Fruit fly (Drosophila melanogaster) whole organism, embryonic: ENCODE measurements around the gene CtBP.

Experiments
- Atf6 ChIP-seq: fragments of 200-800 bp; sonication (Bioruptor generic); IDR thresholded peaks from 2 replicates; pipeline ENCODE4 v1.3.6; 2022; ENCODE audit warnings: missing biosample characterization, missing genetic modification characterization
- CG12659 ChIP-seq: fragments of 200-800 bp; sonication (Bioruptor generic); optimal IDR thresholded peaks from 3 replicates; lab custom pipeline; 2017; ENCODE audit warnings: mild to moderate bottlenecking, missing biosample characterization, missing genetic modification reagents, missing genetic modification characterization
- CG1529 ChIP-seq: fragments of 200-800 bp; sonication (Bioruptor generic); optimal IDR thresholded peaks from 3 replicates; lab custom pipeline; 2018; ENCODE audit warnings: missing biosample characterization, missing genetic modification characterization
- CG17328 ChIP-seq: fragments of 200-800 bp; sonication (Bioruptor generic); IDR thresholded peaks from 2 replicates; pipeline ENCODE4 v1.3.6; 2022; ENCODE audit warnings: missing biosample characterization, missing genetic modification characterization
- CG17361 ChIP-seq: fragments of 200-800 bp; sonication (Bioruptor generic); IDR thresholded peaks from 3 replicates; pipeline ENCODE4 v1.3.6; 2022; ENCODE audit warnings: missing biosample characterization, missing genetic modification characterization
- CG2199 ChIP-seq: fragments of 200-800 bp; sonication (Bioruptor generic); IDR thresholded peaks from 3 replicates; pipeline ENCODE4 v1.3.6; 2022; ENCODE audit warnings: missing biosample characterization, missing genetic modification characterization
- CG33213 ChIP-seq: fragments of 200-800 bp; sonication (Bioruptor generic); optimal IDR thresholded peaks from 3 replicates; lab custom pipeline; 2016; ENCODE audit warnings: missing biosample characterization, missing genetic modification characterization
- CG3838 ChIP-seq: fragments of 200-800 bp; sonication (Bioruptor generic); optimal IDR thresholded peaks from 3 replicates; lab custom pipeline; 2016; ENCODE audit warnings: missing biosample characterization, missing genetic modification characterization
- CG3847 ChIP-seq: fragments of 200-800 bp; sonication (Bioruptor generic); IDR thresholded peaks from 2 replicates; pipeline ENCODE4 v1.3.6; 2022; ENCODE audit warnings: missing biosample characterization, missing genetic modification characterization
- CG3995 ChIP-seq: fragments of 200-800 bp; sonication (Bioruptor generic); optimal IDR thresholded peaks from 3 replicates; lab custom pipeline; 2016; ENCODE audit warnings: missing biosample characterization, missing genetic modification characterization
- CG42726 ChIP-seq: fragments of 200-800 bp; sonication (Bioruptor generic); IDR thresholded peaks from 2 replicates; pipeline ENCODE4 v1.3.6; 2022; ENCODE audit warnings: missing biosample characterization, missing genetic modification characterization; ENCODE audit not compliant: partially characterized antibody
- CG4360 ChIP-seq: fragments of 200-800 bp; sonication (Bioruptor generic); IDR thresholded peaks from 2 replicates; pipeline ENCODE4 v1.3.6; 2022; ENCODE audit warnings: missing biosample characterization, missing genetic modification characterization
- CG4404 ChIP-seq: fragments of 200-800 bp; sonication (Bioruptor generic); IDR thresholded peaks from 2 replicates; pipeline ENCODE4 v1.3.6; 2022; ENCODE audit warnings: missing biosample characterization, missing genetic modification characterization
- CG4707 ChIP-seq: fragments of 200-800 bp; sonication (Bioruptor generic); optimal IDR thresholded peaks from 2 replicates; lab custom pipeline; 2018; ENCODE audit warnings: missing biosample characterization, mild to moderate bottlenecking, missing genetic modification characterization, moderate library complexity
- CG6689 ChIP-seq: fragments of 200-800 bp; sonication (Bioruptor generic); IDR thresholded peaks from 2 replicates; pipeline ENCODE4 v1.3.6; 2022; ENCODE audit warnings: missing biosample characterization, missing genetic modification characterization
- CkIIα-i1 ChIP-seq: fragments of 200-800 bp; sonication (Bioruptor generic); IDR thresholded peaks from 2 replicates; pipeline ENCODE4 v1.3.6; 2022; ENCODE audit warnings: missing biosample characterization, missing genetic modification characterization
- CoRest ChIP-seq: fragments of 200-800 bp; sonication (Bioruptor generic); optimal IDR thresholded peaks from 3 replicates; lab custom pipeline; 2018; ENCODE audit warnings: missing biosample characterization, mild to moderate bottlenecking, missing genetic modification characterization, moderate library complexity
- Dip3 ChIP-seq: fragments of 200-800 bp; sonication (Bioruptor generic); optimal IDR thresholded peaks from 3 replicates; lab custom pipeline; 2016; ENCODE audit warnings: missing biosample characterization, missing genetic modification characterization
- Ets65A ChIP-seq: fragments of 200-800 bp; sonication (Bioruptor generic); peaks from one replicate; lab custom pipeline; 2016; ENCODE audit warnings: missing biosample characterization, missing genetic modification characterization
- H15 ChIP-seq: fragments of 200-800 bp; sonication (Bioruptor generic); IDR thresholded peaks from 3 replicates; pipeline ENCODE4 v1.3.6; 2022; ENCODE audit warnings: missing biosample characterization, missing genetic modification characterization
- HLH4C ChIP-seq: fragments of 200-800 bp; sonication (Bioruptor generic); IDR thresholded peaks from 3 replicates; pipeline ENCODE4 v1.3.6; 2022; ENCODE audit warnings: missing biosample characterization, missing genetic modification characterization; ENCODE audit not compliant: partially characterized antibody
- HmgD ChIP-seq: fragments of 200-800 bp; sonication (Bioruptor generic); optimal IDR thresholded peaks from 3 replicates; lab custom pipeline; 2016; ENCODE audit warnings: missing biosample characterization, missing genetic modification characterization
- Mes4 ChIP-seq: fragments of 200-800 bp; sonication (Bioruptor generic); optimal IDR thresholded peaks from 2 replicates; lab custom pipeline; 2016; ENCODE audit warnings: missing biosample characterization, missing genetic modification characterization
- Nf-YB ChIP-seq: fragments of 200-800 bp; sonication (Bioruptor generic); optimal IDR thresholded peaks from 3 replicates; lab custom pipeline; 2019; ENCODE audit warnings: missing biosample characterization, mild to moderate bottlenecking, missing genetic modification characterization, moderate library complexity
- Oli ChIP-seq: fragments of 200-800 bp; sonication (Bioruptor generic); optimal IDR thresholded peaks from 2 replicates; lab custom pipeline; 2018; ENCODE audit warnings: missing biosample characterization, mild to moderate bottlenecking, missing genetic modification characterization, moderate library complexity
- Opbp ChIP-seq: fragments of 200-800 bp; sonication (Bioruptor generic); IDR thresholded peaks from 3 replicates; pipeline ENCODE4 v1.3.6; 2022; ENCODE audit warnings: missing biosample characterization, missing genetic modification characterization; ENCODE audit not compliant: partially characterized antibody
- Optix ChIP-seq: fragments of 200-800 bp; sonication (Bioruptor generic); IDR thresholded peaks from 3 replicates; pipeline ENCODE4 v1.3.6; 2022; ENCODE audit warnings: missing biosample characterization, missing genetic modification characterization
- Taf1 ChIP-seq: fragments of 200-800 bp; sonication (Bioruptor generic); IDR thresholded peaks from 2 replicates; pipeline ENCODE4 v1.3.6; 2022; ENCODE audit warnings: missing biosample characterization, missing genetic modification characterization
- YL-1 ChIP-seq: fragments of 200-800 bp; sonication (Bioruptor generic); optimal IDR thresholded peaks from 3 replicates; lab custom pipeline; 2017; ENCODE audit warnings: missing biosample characterization, mild to moderate bottlenecking, missing genetic modification characterization
- ab ChIP-seq: fragments of 200-800 bp; sonication (Bioruptor generic); optimal IDR thresholded peaks from 2 replicates; lab custom pipeline; 2016; ENCODE audit warnings: missing biosample characterization, missing genetic modification characterization
- ash1 ChIP-seq: fragments of 200-800 bp; sonication (Bioruptor generic); optimal IDR thresholded peaks from 2 replicates; lab custom pipeline; 2018; ENCODE audit warnings: missing biosample characterization, mild to moderate bottlenecking, missing genetic modification characterization
- bowl ChIP-seq: fragments of 200-800 bp; sonication (Bioruptor generic); IDR thresholded peaks from 2 replicates; pipeline ENCODE4 v1.3.6; 2022; ENCODE audit warnings: missing biosample characterization, missing genetic modification characterization
- crc ChIP-seq: fragments of 200-800 bp; sonication (Bioruptor generic); optimal IDR thresholded peaks from 2 replicates; lab custom pipeline; 2016; ENCODE audit warnings: missing biosample characterization, missing genetic modification characterization
- dan ChIP-seq: fragments of 200-800 bp; sonication (Bioruptor generic); IDR thresholded peaks from 2 replicates; pipeline ENCODE4 v1.3.6; 2022; ENCODE audit warnings: missing biosample characterization, missing genetic modification characterization
- emc ChIP-seq: fragments of 200-800 bp; sonication (Bioruptor generic); optimal IDR thresholded peaks from 2 replicates; lab custom pipeline; 2016; ENCODE audit warnings: missing biosample characterization, missing genetic modification characterization
- ems ChIP-seq: fragments of 200-800 bp; sonication (Bioruptor generic); optimal IDR thresholded peaks from 3 replicates; lab custom pipeline; 2016; ENCODE audit warnings: missing biosample characterization, missing genetic modification characterization
- fru ChIP-seq: fragments of >200 bp; optimal IDR thresholded peaks from 2 replicates; lab custom pipeline; 2017
- ftz-f1 ChIP-seq: fragments of 200-800 bp; sonication (Bioruptor generic); optimal IDR thresholded peaks from 2 replicates; lab custom pipeline; 2016; ENCODE audit warnings: missing biosample characterization, missing genetic modification characterization
- gfzf ChIP-seq: fragments of 200-800 bp; sonication (Bioruptor generic); optimal IDR thresholded peaks from 2 replicates; lab custom pipeline; 2016; ENCODE audit warnings: missing biosample characterization, mild to moderate bottlenecking, missing genetic modification characterization, moderate library complexity
- kah ChIP-seq: fragments of 200-800 bp; sonication (Bioruptor generic); optimal IDR thresholded peaks from 2 replicates; lab custom pipeline; 2018; ENCODE audit warnings: missing biosample characterization, mild to moderate bottlenecking, missing genetic modification characterization
- lov ChIP-seq, 2 experiments: fragments of 200-800 bp in 1 of 2; fragments of >200 bp in 1 of 2; sonication (Bioruptor generic) in 1 of 2; IDR thresholded peaks in 1 of 2; optimal IDR thresholded peaks in 1 of 2; 2 replicates in 1 of 2; 3 replicates in 1 of 2; pipeline versions ENCODE4 v1.3.6 to Lab custom; 2017 to 2022; ENCODE audit warnings: missing biosample characterization in 1 of 2, missing genetic modification characterization in 1 of 2
- onecut ChIP-seq: fragments of 200-800 bp; sonication (Bioruptor generic); IDR thresholded peaks from 2 replicates; pipeline ENCODE4 v1.3.6; 2022; ENCODE audit warnings: missing biosample characterization, missing genetic modification characterization
- p53 ChIP-seq: fragments of 200-800 bp; sonication (Bioruptor generic); optimal IDR thresholded peaks from 2 replicates; lab custom pipeline; 2016; ENCODE audit warnings: missing biosample characterization, missing genetic modification characterization
- scrt ChIP-seq: fragments of 200-800 bp; sonication (Bioruptor generic); optimal IDR thresholded peaks from 2 replicates; lab custom pipeline; 2018; ENCODE audit warnings: missing biosample characterization, mild to moderate bottlenecking, missing genetic modification characterization, moderate library complexity
- shn ChIP-seq: fragments of 200-800 bp; sonication (Bioruptor generic); optimal IDR thresholded peaks from 3 replicates; lab custom pipeline; 2016; ENCODE audit warnings: missing biosample characterization, missing genetic modification characterization
- stwl ChIP-seq: fragments of 200-800 bp; sonication (Bioruptor generic); optimal IDR thresholded peaks from 3 replicates; lab custom pipeline; 2018; ENCODE audit warnings: missing biosample characterization, mild to moderate bottlenecking, missing genetic modification characterization, moderate library complexity
- tna ChIP-seq: fragments of 200-800 bp; sonication (Bioruptor generic); IDR thresholded peaks from 2 replicates; pipeline ENCODE4 v1.3.6; 2022; ENCODE audit warnings: missing biosample characterization, missing genetic modification characterization; ENCODE audit not compliant: partially characterized antibody
- toy ChIP-seq: fragments of 200-800 bp; sonication (Bioruptor generic); IDR thresholded peaks from 2 replicates; pipeline ENCODE4 v1.3.6; 2022; ENCODE audit warnings: missing biosample characterization, missing genetic modification characterization
- trem ChIP-seq: fragments of 200-800 bp; optimal IDR thresholded peaks from 3 replicates; lab custom pipeline; 2019; ENCODE audit warnings: missing biosample characterization, mild to moderate bottlenecking, missing genetic modification characterization, moderate library complexity
- ttk ChIP-seq: fragments of 200-800 bp; sonication (Bioruptor generic); IDR thresholded peaks from 2 replicates; pipeline ENCODE4 v2.1.2; 2022; ENCODE audit warnings: missing biosample characterization, missing genetic modification characterization
- unc-4 ChIP-seq: fragments of 200-800 bp; sonication (Bioruptor generic); IDR thresholded peaks from 2 replicates; pipeline ENCODE4 v1.3.6; 2022; ENCODE audit warnings: missing biosample characterization, missing genetic modification characterization; ENCODE audit not compliant: partially characterized antibody
- zf30C ChIP-seq: fragments of 200-800 bp; sonication (Bioruptor generic); optimal IDR thresholded peaks from 3 replicates; lab custom pipeline; 2018; ENCODE audit warnings: missing biosample characterization, mild to moderate bottlenecking, missing genetic modification characterization

Gene CtBP

DNA sequence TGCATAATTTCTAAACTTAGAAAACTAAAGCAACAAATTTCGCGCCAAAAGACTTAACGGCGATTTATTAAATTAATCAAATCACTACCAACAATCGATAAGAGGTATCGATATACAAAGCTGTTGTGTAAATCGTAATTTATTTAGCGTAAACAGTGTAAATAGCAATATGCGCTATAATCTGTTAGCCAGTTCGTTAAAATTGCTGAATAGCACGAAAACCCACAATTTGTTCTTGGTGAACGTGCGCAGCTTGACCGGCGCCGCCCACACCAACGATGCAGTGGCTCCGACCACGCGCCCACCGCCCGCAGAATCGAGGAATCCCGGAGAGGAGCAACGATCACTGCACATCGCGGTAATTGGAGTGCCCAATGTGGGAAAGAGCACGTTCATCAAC lies 15.9 kb upstream of the CtBP start, which contains the start of gene CG7488 (continued):
- no peak for TF ChIP-seq ab (GFP tag; lab: Kevin White, UChicago)
- TF ChIP-seq CG6689 (GFP tag; lab: Robert Waterston, UW), result no peak
- TF ChIP-seq p53 (GFP tag; lab: Kevin White, UChicago), result no peak
- TF ChIP-seq crc, result no peak
- no peak for TF ChIP-seq Atf6 (GFP tag; lab: Robert Waterston, UW)
- no peak for TF ChIP-seq H15 (GFP tag; lab: Robert Waterston, UW)
- TF ChIP-seq CG3995 (GFP tag; lab: Kevin White, UChicago), result peak; percentile 81
- TF ChIP-seq dan, result no peak
- no peak for TF ChIP-seq CG33213 (GFP tag; lab: Kevin White, UChicago)
- TF ChIP-seq Nf-YB, result no peak
- TF ChIP-seq HLH4C (GFP tag; lab: Robert Waterston, UW), result peak; percentile 89
- no peak for TF ChIP-seq lov (optimal IDR thresholded peaks at IDR 0.05; lab: Kevin White, UChicago)
- TF ChIP-seq lov (GFP tag; IDR thresholded peaks at IDR 0.05; lab: Robert Waterston, UW), result no peak
- no peak for TF ChIP-seq CG2199
- no peak for TF ChIP-seq kah (GFP tag; lab: Kevin White, UChicago)
- no peak for TF ChIP-seq ems (GFP tag; lab: Kevin White, UChicago)
- TF ChIP-seq emc (GFP tag; lab: Kevin White, UChicago), result no peak
- no peak for TF ChIP-seq fru (lab: Kevin White, UChicago)
- TF ChIP-seq CkIIα-i1 (GFP tag; lab: Robert Waterston, UW), result no peak
- peak; percentile 54 for TF ChIP-seq YL-1 (GFP tag; lab: Kevin White, UChicago)
- no peak for TF ChIP-seq HmgD (GFP tag; lab: Kevin White, UChicago)
- TF ChIP-seq zf30C (GFP tag; lab: Kevin White, UChicago), result no peak
- no peak for TF ChIP-seq Taf1 (GFP tag; lab: Robert Waterston, UW)
- TF ChIP-seq CG42726 (GFP tag; lab: Robert Waterston, UW), result no peak; the same call in 1 of the 2 replicates
- TF ChIP-seq CG3847 (GFP tag; lab: Robert Waterston, UW), result no peak
- TF ChIP-seq toy (GFP tag; lab: Robert Waterston, UW), result no peak
- TF ChIP-seq Opbp, result peak; percentile 78; the same call in 2 of the 3 replicates
- peak; percentile 26 for TF ChIP-seq stwl
- TF ChIP-seq ftz-f1 (GFP tag; lab: Kevin White, UChicago), result no peak
- TF ChIP-seq CoRest, result no peak
- TF ChIP-seq CG3838 (GFP tag; lab: Kevin White, UChicago), result no peak
- no peak for TF ChIP-seq Ets65A (GFP tag; lab: Kevin White, UChicago)
- TF ChIP-seq CG4360 (GFP tag; lab: Robert Waterston, UW), result no peak
- peak; percentile 86 for TF ChIP-seq unc-4 (GFP tag; lab: Robert Waterston, UW)
- TF ChIP-seq Oli (tag; lab: Kevin White, UChicago), result no peak
- TF ChIP-seq gfzf, result peak; percentile 13
- no peak for TF ChIP-seq shn (GFP tag; lab: Kevin White, UChicago)
- no peak for TF ChIP-seq ttk (GFP tag; lab: Robert Waterston, UW)
- TF ChIP-seq CG12659 (GFP tag; lab: Kevin White, UChicago), result peak; percentile 17
- TF ChIP-seq bowl (GFP tag; lab: Robert Waterston, UW), result no peak
- TF ChIP-seq ash1, result no peak
- TF ChIP-seq CG17328 (GFP tag; lab: Robert Waterston, UW), result no peak
- no peak for TF ChIP-seq CG17361 (GFP tag; lab: Robert Waterston, UW)
- TF ChIP-seq tna (GFP tag; lab: Robert Waterston, UW), result peak; percentile 85
- TF ChIP-seq CG1529 (GFP tag; lab: Kevin White, UChicago), result no peak
- no peak for TF ChIP-seq CG4707 (GFP tag; lab: Kevin White, UChicago)
- TF ChIP-seq CG4404 (GFP tag; lab: Robert Waterston, UW), result no peak
- no peak for TF ChIP-seq scrt (GFP tag; lab: Kevin White, UChicago)
- peak; percentile 59 for TF ChIP-seq trem (tag; lab: Kevin White, UChicago)
- no peak for TF ChIP-seq Optix
- TF ChIP-seq Mes4, result no peak
- no peak for TF ChIP-seq Dip3 (GFP tag; lab: Kevin White, UChicago)
- no peak for TF ChIP-seq onecut (GFP tag; lab: Robert Waterston, UW)
